Fruit fly (Drosophila melanogaster) Kc167 (cell line): ENCODE data around the gene CG16998.

ENCODE experiments used
- Myc ChIP-seq: fragments of >200 bp; optimal IDR thresholded peaks from 2 replicates; lab custom pipeline; 2017; ENCODE audit warnings: missing external identifiers
- Sin3A ChIP-seq: fragments of >200 bp; optimal IDR thresholded peaks from 2 replicates; lab custom pipeline; 2018; ENCODE audit warnings: missing external identifiers
- h ChIP-seq: fragments of >200 bp; optimal IDR thresholded peaks from 3 replicates; lab custom pipeline; 2018; ENCODE audit warnings: missing external identifiers
- insv ChIP-seq: fragments of >200 bp; optimal IDR thresholded peaks from 3 replicates; lab custom pipeline; 2018; ENCODE audit warnings: missing external identifiers
- psq ChIP-seq: fragments of >200 bp; optimal IDR thresholded peaks from 2 replicates; lab custom pipeline; 2017; ENCODE audit warnings: missing external identifiers
- ttk ChIP-seq: sonication (Bioruptor generic); optimal IDR thresholded peaks from 2 replicates; lab custom pipeline; 2017; ENCODE audit warnings: missing external identifiers

The CG16998 gene

DNA sequence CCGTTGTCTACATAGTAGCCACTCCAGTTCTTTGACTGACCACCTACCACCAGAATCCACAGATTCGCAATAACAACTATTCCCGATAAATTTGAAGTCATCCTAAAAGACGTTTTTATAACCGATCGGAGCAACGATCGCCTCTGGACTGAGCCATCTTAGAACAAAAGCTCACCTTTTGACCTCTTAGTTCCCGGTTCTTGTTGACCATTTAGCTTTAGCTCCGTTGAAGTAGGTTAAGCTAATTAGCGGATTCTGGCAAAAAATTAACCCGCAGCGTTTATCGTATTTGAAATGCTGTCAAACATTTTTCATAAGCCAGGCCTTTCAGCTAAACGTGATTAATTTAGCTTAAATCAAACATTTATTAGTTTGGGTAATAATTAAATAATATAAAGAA, 1.4 kb upstream of the CG16998 start, which contains the start of gene CG32374:
TSS of gene CG32374 (minus strand) at position 101 of the 400 bp plus-strand sequence.
- TF ChIP-seq psq (lab: Kevin White, UChicago) (no peak), Sin3A (lab: Kevin White, UChicago) (no peak), insv (lab: Kevin White, UChicago) (no peak), ttk (no peak), h (lab: Kevin White, UChicago) (no peak), Myc (lab: Kevin White, UChicago) (no peak)

DNA sequence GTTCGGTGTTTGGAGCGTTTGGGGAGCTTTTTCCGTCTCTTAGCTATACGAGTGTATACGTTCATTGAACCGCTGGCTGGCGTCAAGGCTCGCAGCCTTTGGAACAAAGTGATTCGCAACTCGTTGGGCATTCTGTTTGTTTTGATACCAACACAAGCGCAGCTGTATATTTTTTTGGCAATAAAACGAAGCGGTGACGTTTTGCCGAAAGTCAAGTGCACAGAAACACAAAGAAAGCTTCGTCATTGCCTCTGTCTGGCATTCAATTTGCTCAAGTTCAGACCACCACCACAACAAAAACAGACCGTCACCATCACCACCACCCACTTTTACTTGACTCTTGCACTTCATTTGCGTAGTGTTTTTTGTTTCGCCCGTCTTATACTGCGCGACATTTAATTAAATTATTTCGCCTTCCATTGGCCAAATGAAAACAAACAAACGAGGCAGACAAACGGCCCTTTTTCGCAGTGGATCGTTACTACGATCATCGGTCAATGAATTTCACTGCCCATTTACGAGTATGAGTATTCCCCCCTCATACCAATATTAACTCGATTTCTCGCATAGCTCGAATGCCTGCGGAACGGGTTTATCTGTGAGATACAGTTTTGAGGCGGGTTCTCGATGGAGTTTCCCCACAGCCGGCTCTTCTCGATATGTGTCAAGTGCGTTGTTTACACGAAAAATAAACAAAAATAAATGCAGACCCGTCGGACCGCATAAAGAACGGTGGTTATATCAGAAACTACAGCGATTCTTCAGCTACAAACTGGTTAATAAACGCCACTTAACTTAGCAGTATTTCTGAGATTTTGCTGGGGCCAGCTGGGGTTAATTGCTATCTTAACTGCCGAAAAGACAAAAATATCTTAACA, 8.9 kb downstream of the CG16998 start:
- TF ChIP-seq Sin3A (lab: Kevin White, UChicago) (no peak), insv (lab: Kevin White, UChicago) (no peak), Myc (lab: Kevin White, UChicago) (no peak), h (lab: Kevin White, UChicago) (no peak), psq (lab: Kevin White, UChicago) (no peak), ttk (no peak)

DNA sequence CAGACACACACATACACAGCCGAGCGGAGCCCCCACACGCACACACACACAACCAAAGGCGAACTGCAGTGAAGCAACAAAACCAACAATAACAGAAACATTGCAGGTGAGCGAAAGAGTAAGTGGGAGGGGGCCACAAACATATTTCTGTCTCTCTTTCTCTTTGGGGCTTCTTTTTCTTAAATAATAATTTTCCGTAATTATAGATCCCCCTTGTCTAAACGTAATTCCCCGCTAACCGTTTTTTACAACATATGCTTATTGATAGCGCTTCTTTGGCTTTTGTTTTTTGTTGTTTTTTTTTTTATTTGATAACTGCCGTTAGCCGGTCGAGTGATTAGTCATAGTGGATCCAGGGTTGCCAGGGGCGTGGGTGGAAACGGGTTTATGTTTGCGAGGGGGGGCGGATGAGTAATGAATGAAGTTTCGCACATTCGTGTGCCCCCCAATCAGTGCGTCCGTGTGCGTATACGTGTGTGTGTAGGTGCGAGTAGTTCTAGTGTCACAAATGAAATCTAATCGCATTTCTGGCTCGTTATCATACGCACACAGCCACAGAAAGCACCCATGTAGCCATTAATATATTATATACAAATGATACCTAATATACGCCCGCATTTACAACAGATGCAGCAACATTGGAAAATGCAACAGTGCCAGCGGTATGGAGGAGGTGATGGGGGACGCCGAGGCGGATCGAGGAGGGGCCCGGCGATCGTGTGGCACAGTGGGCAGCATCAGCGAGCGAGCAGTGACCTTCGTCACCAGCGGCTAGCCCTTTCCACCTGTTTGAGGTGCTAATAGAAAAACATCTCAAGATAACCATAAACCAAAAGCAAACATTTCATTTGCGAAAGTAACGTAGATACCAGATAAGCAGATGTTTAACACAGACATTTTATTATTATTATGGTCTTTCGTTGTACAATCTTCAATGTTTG, 10.3 kb downstream of the CG16998 start:
- TF ChIP-seq ttk: no peak
- TF ChIP-seq Myc (lab: Kevin White, UChicago): no peak
- no peak for TF ChIP-seq psq (lab: Kevin White, UChicago)
- TF ChIP-seq Sin3A (lab: Kevin White, UChicago): no peak
- no peak for TF ChIP-seq insv (lab: Kevin White, UChicago)
- no peak for TF ChIP-seq h (lab: Kevin White, UChicago)

DNA sequence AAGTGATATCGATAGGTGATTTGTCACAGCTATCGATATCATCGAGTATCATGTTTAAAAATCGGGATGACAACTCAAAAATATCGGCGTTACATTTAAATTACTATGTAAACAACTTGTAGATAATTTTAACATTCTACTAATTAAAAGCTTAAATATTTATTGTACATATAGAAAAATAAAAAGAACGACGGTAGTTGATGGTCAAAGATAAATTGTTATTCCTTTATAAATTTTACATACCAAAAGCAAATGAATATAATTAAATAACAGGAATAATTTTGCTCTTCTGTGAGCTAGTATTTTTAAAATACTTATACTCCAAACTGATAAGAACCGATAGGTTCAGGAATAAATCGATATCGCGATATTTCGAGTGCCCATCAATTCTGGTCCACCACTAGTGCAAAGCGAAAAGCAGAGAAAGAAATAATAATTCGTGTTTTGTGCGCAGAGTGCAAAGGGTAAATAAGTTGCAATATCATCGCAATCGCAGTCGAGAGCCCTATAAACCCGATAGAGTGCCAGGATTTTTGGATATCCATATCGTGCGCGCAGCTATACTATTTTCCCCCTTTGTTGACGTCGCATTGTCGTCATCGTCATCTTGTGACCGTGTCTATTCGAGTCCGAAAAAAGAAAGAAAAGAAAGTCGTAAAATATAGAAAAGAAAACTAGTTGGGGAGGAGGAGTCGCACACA, 11.1 kb downstream of the CG16998 start, which contains the start of gene lqf:
TSS of gene lqf (plus strand) at position 401 of the 701 bp plus-strand sequence.
- TF ChIP-seq ttk: no peak
- TF ChIP-seq psq (lab: Kevin White, UChicago): no peak
- no peak for TF ChIP-seq Sin3A (lab: Kevin White, UChicago)
- TF ChIP-seq insv (lab: Kevin White, UChicago): no peak
- TF ChIP-seq Myc (lab: Kevin White, UChicago): no peak
- no peak for TF ChIP-seq h (lab: Kevin White, UChicago)

DNA sequence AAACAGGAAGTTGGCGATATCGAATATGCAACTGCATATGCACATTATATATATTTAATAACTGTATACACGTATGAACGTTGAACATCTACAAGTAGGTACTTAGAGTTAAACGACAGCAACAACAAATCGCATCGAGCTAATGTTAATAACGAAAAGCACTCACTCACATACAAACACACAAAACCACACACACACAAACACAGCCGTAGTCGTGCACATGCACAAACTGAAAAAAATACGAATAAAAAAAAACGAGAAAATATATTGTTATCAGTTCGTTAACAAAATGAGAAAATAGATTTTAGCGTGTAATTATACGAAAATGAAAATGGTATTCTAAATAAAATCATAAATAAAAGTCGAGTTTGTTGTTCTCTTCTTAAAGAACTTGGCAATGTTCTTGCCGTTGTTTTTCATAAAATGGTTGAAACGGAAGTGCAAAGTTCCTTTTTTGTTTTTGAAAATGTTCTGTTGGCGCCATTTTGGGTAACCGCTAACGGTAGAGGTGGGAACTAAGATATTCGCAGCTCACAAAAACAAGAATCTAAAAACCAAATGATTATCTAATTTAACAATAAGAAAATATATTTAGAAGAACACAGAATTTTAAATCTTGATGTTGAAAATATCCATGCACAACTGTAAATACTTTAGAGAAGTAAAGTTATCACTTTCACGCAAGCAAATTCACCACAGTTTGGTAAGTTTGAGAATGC, 11.8 kb downstream of the CG16998 start:
- no peak for TF ChIP-seq psq (lab: Kevin White, UChicago)
- no peak for TF ChIP-seq Sin3A (lab: Kevin White, UChicago)
- TF ChIP-seq insv (lab: Kevin White, UChicago): no peak
- no peak for TF ChIP-seq Myc (lab: Kevin White, UChicago)
- no peak for TF ChIP-seq h (lab: Kevin White, UChicago)
- no peak for TF ChIP-seq ttk

DNA sequence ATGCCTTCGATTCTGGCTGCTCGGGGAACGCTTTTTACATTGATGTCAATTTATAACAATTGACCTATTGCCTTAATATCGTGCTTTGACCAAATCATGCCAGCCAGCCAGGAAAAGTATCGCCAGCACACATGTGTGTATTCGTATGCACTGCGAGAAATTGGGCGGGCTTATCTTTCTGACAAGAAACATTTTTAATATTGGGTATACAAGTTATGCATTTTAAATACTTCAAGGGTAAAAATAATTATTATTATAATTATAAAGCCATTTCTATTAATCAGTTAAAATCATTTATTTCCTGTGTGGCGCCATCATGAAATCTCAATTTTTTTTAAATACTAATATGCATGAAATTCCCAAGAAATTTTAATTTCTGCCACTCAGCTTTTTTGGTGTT, 17.8 kb downstream of the CG16998 start:
- TF ChIP-seq psq (lab: Kevin White, UChicago) (no peak), insv (lab: Kevin White, UChicago) (no peak), ttk (no peak), Myc (lab: Kevin White, UChicago) (no peak), Sin3A (lab: Kevin White, UChicago) (no peak), h (lab: Kevin White, UChicago) (no peak)

DNA sequence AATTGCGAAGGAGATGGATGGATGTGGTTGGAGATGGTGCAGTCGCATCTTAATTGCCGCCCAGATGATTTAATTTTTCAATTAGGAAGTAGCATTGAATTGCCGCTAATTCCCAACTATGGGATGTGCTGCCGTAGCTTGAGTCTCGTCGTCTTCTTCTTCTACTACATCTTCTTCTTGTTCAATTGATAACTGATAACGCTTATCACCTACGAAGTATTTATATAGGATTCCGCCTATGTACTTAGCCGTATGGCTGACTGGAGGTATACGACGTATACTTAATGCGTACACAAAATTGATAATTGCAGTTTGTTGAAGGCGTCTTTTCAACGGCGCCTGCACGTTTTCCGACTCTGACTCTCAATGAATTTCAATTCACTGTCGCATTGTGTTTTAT, 19.0 kb downstream of the CG16998 start:
- TF ChIP-seq Myc (lab: Kevin White, UChicago) (no peak), insv (lab: Kevin White, UChicago) (no peak), Sin3A (lab: Kevin White, UChicago) (no peak), psq (lab: Kevin White, UChicago) (no peak), ttk (no peak), h (lab: Kevin White, UChicago) (no peak)

DNA sequence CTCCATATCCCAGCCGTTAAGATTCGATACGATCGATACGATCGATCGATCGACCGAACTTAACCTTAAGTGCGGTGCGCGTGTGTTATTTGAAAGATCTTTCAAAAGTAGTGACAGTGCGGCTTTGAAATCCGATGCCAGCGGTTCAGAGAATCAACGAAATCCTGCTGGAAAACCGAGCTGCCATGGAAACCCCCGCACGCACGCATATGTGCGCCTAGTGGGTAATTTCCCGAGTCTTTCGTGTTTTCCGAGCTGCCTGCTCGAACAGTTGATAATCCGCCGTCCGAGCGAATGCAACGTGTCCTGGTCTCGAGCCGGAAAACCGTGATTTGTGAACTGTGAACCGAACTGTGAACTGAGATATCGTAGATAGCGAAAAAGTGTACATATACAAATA, 20.4 kb downstream of the CG16998 start:
- no peak for TF ChIP-seq psq (lab: Kevin White, UChicago)

DNA sequence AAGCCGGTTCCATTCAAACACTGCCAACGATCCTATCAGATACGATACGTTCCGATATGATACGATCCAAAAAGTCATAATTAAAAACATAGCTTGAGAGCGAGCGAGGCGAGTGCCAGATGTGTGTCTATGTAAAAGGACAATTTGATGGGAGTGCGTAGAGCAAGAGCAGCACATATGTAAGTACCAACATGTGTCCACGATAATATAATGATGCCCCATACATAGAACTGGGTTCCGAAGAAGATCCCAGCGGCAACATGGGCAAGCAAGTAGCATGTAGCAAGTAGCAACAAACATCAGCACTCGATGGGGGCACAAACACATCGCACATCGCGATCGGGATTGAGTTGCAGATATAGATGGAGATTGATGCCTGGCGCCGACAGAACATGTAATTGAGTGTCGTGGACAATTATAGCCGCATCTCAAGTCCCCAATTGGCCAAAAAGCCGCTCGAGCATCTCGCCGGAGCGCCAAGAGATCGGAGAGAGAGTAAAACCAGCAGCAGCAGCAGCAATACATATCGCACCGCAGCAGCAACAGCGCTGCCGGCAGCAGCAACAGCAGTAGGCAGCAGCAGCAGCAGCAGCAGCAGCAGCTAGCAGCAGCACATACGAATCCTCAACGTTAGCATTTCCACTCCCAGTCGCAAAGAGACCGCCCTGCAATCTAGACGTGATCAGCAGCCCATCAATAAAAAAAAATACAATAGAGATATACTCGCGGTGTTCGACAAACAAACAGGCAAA, 21.1 kb downstream of the CG16998 start, which contains the start of gene ltl:
TSS of gene ltl (plus strand) at position 647 of the 752 bp plus-strand sequence.
- TF ChIP-seq Sin3A (lab: Kevin White, UChicago) (no peak), Myc (lab: Kevin White, UChicago) (no peak), ttk (no peak), psq (lab: Kevin White, UChicago) (no peak), h (lab: Kevin White, UChicago) (no peak), insv (lab: Kevin White, UChicago) (no peak)
